Fruit fly (Drosophila melanogaster) Kc167 (cell line): ENCODE data around the gene pix.

ENCODE experiments used
- Myc ChIP-seq: fragments of >200 bp; optimal IDR thresholded peaks from 2 replicates; lab custom pipeline; 2017; ENCODE audit warnings: missing external identifiers
- Sin3A ChIP-seq: fragments of >200 bp; optimal IDR thresholded peaks from 2 replicates; lab custom pipeline; 2018; ENCODE audit warnings: missing external identifiers
- h ChIP-seq: fragments of >200 bp; optimal IDR thresholded peaks from 3 replicates; lab custom pipeline; 2018; ENCODE audit warnings: missing external identifiers
- insv ChIP-seq: fragments of >200 bp; optimal IDR thresholded peaks from 3 replicates; lab custom pipeline; 2018; ENCODE audit warnings: missing external identifiers
- psq ChIP-seq: fragments of >200 bp; optimal IDR thresholded peaks from 2 replicates; lab custom pipeline; 2017; ENCODE audit warnings: missing external identifiers
- ttk ChIP-seq: sonication (Bioruptor generic); optimal IDR thresholded peaks from 2 replicates; lab custom pipeline; 2017; ENCODE audit warnings: missing external identifiers

- TF ChIP-seq insv (lab: Kevin White, UChicago) (no peak), h (no peak), Myc (lab: Kevin White, UChicago) (no peak), psq (lab: Kevin White, UChicago) (no peak), Sin3A (lab: Kevin White, UChicago) (no peak), ttk (no peak)
Measured at dm6 chr3L:8985132-8985847, 10.7 kb upstream of the pix start.
